Worm (Caenorhabditis elegans) whole organism, late embryonic: ENCODE measurements around the gene C08G5.7.

ENCODE experiments used
- C08G9.2 ChIP-seq: sonication (generic microtip); optimal IDR thresholded peaks from 2 replicates; lab custom pipeline; 2016; ENCODE audit warnings: mild to moderate bottlenecking, missing genetic modification characterization, moderate library complexity, missing compliant biosample characterization
- C38D4.7 ChIP-seq: fragments of 200-800 bp; sonication (Bioruptor generic); optimal IDR thresholded peaks from 2 replicates; lab custom pipeline; 2018; ENCODE audit warnings: mild to moderate bottlenecking, missing genetic modification characterization, moderate library complexity, missing compliant biosample characterization
- T23F11.4 ChIP-seq: fragments of 200-800 bp; sonication (Bioruptor generic); optimal IDR thresholded peaks from 2 replicates; lab custom pipeline; 2018; ENCODE audit warnings: mild to moderate bottlenecking, missing genetic modification characterization, missing compliant biosample characterization
- Y22D7AL.16 ChIP-seq: sonication (generic microtip); optimal IDR thresholded peaks from 2 replicates; lab custom pipeline; 2016; ENCODE audit warnings: missing genetic modification characterization, missing compliant biosample characterization
- ahr-1 ChIP-seq: sonication (generic microtip); optimal IDR thresholded peaks from 2 replicates; lab custom pipeline; 2016; ENCODE audit warnings: missing genetic modification characterization, missing compliant biosample characterization
- ama-1 ChIP-seq: fragments of 150-350 bp; optimal IDR thresholded peaks from 2 replicates; lab custom pipeline; 2014
- ceh-18 ChIP-seq: sonication (generic microtip); optimal IDR thresholded peaks from 2 replicates; lab custom pipeline; 2016; ENCODE audit warnings: missing genetic modification characterization, missing compliant biosample characterization
- ceh-19 ChIP-seq: fragments of 200-800 bp; sonication (Bioruptor generic); optimal IDR thresholded peaks from 2 replicates; lab custom pipeline; 2018; ENCODE audit warnings: mild to moderate bottlenecking, missing genetic modification characterization, missing compliant biosample characterization
- ceh-2 ChIP-seq: sonication (generic microtip); optimal IDR thresholded peaks from 2 replicates; lab custom pipeline; 2016; ENCODE audit warnings: missing genotype, missing genetic modification characterization, missing compliant biosample characterization
- ceh-48 ChIP-seq: sonication (generic microtip); optimal IDR thresholded peaks from 2 replicates; lab custom pipeline; 2016; ENCODE audit warnings: missing genetic modification characterization, inconsistent platforms, missing compliant biosample characterization
- ceh-6 ChIP-seq: fragments of 200-800 bp; sonication (Bioruptor generic); optimal IDR thresholded peaks from 2 replicates; lab custom pipeline; 2018; ENCODE audit warnings: mild to moderate bottlenecking, missing genetic modification characterization, missing compliant biosample characterization
- ceh-9 ChIP-seq: sonication (generic microtip); optimal IDR thresholded peaks from 2 replicates; lab custom pipeline; 2016; ENCODE audit warnings: mild to moderate bottlenecking, missing genetic modification characterization, inconsistent platforms, missing compliant biosample characterization
- dve-1 ChIP-seq: sonication (generic microtip); optimal IDR thresholded peaks from 2 replicates; lab custom pipeline; 2017; ENCODE audit warnings: antibody characterized with exemption, mild to moderate bottlenecking, missing genetic modification characterization, missing compliant biosample characterization
- elt-2 ChIP-seq: sonication (generic microtip); optimal IDR thresholded peaks from 2 replicates; lab custom pipeline; 2016; ENCODE audit warnings: missing genetic modification reagents, missing genetic modification characterization, missing compliant biosample characterization
- elt-4 ChIP-seq: sonication (generic microtip); optimal IDR thresholded peaks from 2 replicates; lab custom pipeline; 2016; ENCODE audit warnings: missing genetic modification characterization, missing compliant biosample characterization
- eyg-1 ChIP-seq: sonication (generic microtip); optimal IDR thresholded peaks from 2 replicates; lab custom pipeline; 2016; ENCODE audit warnings: missing genotype, missing genetic modification characterization, missing compliant biosample characterization
- fkh-6 ChIP-seq: sonication (generic microtip); optimal IDR thresholded peaks from 2 replicates; lab custom pipeline; 2016; ENCODE audit warnings: missing genetic modification characterization, missing compliant biosample characterization
- gmeb-2 ChIP-seq: sonication (generic microtip); optimal IDR thresholded peaks from 2 replicates; lab custom pipeline; 2016; ENCODE audit warnings: missing genetic modification characterization, inconsistent platforms, missing compliant biosample characterization
- hlh-30 ChIP-seq: sonication (generic microtip); optimal IDR thresholded peaks from 2 replicates; lab custom pipeline; 2017; ENCODE audit warnings: antibody characterized with exemption, missing genetic modification characterization, missing compliant biosample characterization; ENCODE audit not compliant: insufficient read depth
- hlh-8 ChIP-seq: sonication (generic microtip); optimal IDR thresholded peaks from 2 replicates; lab custom pipeline; 2016; ENCODE audit warnings: missing genotype, missing genetic modification characterization, missing compliant biosample characterization
- lin-11 ChIP-seq: fragments of 200-800 bp; sonication (Bioruptor generic); optimal IDR thresholded peaks from 2 replicates; lab custom pipeline; 2018; ENCODE audit warnings: mild to moderate bottlenecking, missing genetic modification characterization, missing compliant biosample characterization
- madf-2 ChIP-seq: sonication (generic microtip); optimal IDR thresholded peaks from 2 replicates; lab custom pipeline; 2017; ENCODE audit warnings: missing genetic modification characterization, missing compliant biosample characterization
- mec-3 ChIP-seq: sonication (generic microtip); optimal IDR thresholded peaks from 2 replicates; lab custom pipeline; 2016; ENCODE audit warnings: borderline replicate concordance, missing genetic modification characterization, missing compliant biosample characterization
- nfya-1 ChIP-seq: sonication (generic microtip); optimal IDR thresholded peaks from 2 replicates; lab custom pipeline; 2017; ENCODE audit warnings: missing genetic modification characterization, mild to moderate bottlenecking, missing compliant biosample characterization, antibody characterized with exemption, moderate library complexity
- nhr-232 ChIP-seq: sonication (generic microtip); optimal IDR thresholded peaks from 2 replicates; lab custom pipeline; 2016; ENCODE audit warnings: missing genetic modification characterization, missing compliant biosample characterization
- npax-4 ChIP-seq: sonication (generic microtip); optimal IDR thresholded peaks from 2 replicates; lab custom pipeline; 2016; ENCODE audit warnings: missing genetic modification characterization, missing compliant biosample characterization
- odd-2 ChIP-seq: sonication (generic microtip); optimal IDR thresholded peaks from 2 replicates; lab custom pipeline; 2017; ENCODE audit warnings: antibody characterized with exemption, mild to moderate bottlenecking, missing genetic modification characterization, missing compliant biosample characterization
- pag-3 ChIP-seq: sonication (generic microtip); optimal IDR thresholded peaks from 2 replicates; lab custom pipeline; 2016; ENCODE audit warnings: missing compliant biosample characterization, missing genetic modification characterization, borderline replicate concordance
- pat-9 ChIP-seq: fragments of 200-800 bp; sonication (Bioruptor generic); optimal IDR thresholded peaks from 2 replicates; lab custom pipeline; 2018; ENCODE audit warnings: mild to moderate bottlenecking, missing genetic modification characterization, moderate library complexity, missing compliant biosample characterization
- pqm-1 ChIP-seq: sonication (generic microtip); optimal IDR thresholded peaks from 2 replicates; lab custom pipeline; 2016; ENCODE audit warnings: missing genetic modification characterization, missing compliant biosample characterization
- pros-1 ChIP-seq: fragments of 150-350 bp; optimal IDR thresholded peaks from 2 replicates; lab custom pipeline; 2014; ENCODE audit warnings: missing biosample characterization, missing genetic modification reagents, missing genetic modification characterization
- ref-2 ChIP-seq: sonication (generic microtip); optimal IDR thresholded peaks from 2 replicates; lab custom pipeline; 2016; ENCODE audit warnings: missing genetic modification characterization, missing compliant biosample characterization
- rnt-1 ChIP-seq: sonication (generic microtip); optimal IDR thresholded peaks from 2 replicates; lab custom pipeline; 2016; ENCODE audit warnings: missing genetic modification characterization, missing compliant biosample characterization
- sdc-2 ChIP-seq: sonication (generic microtip); optimal IDR thresholded peaks from 2 replicates; lab custom pipeline; 2016; ENCODE audit warnings: missing genotype, missing genetic modification characterization, missing compliant biosample characterization
- sox-4 ChIP-seq: sonication (generic microtip); optimal IDR thresholded peaks from 2 replicates; lab custom pipeline; 2017; ENCODE audit warnings: mild to moderate bottlenecking, missing genetic modification characterization, inconsistent platforms, missing compliant biosample characterization
- syd-9 ChIP-seq: sonication (generic microtip); optimal IDR thresholded peaks from 2 replicates; lab custom pipeline; 2016; ENCODE audit warnings: mild to moderate bottlenecking, missing genetic modification characterization, moderate library complexity, missing compliant biosample characterization
- tbx-2 ChIP-seq: sonication (generic microtip); optimal IDR thresholded peaks from 2 replicates; lab custom pipeline; 2016; ENCODE audit warnings: missing genetic modification characterization, missing compliant biosample characterization
- tbx-7 ChIP-seq: sonication (generic microtip); optimal IDR thresholded peaks from 2 replicates; lab custom pipeline; 2016; ENCODE audit warnings: missing genotype, missing genetic modification characterization, missing compliant biosample characterization
- ttx-3 ChIP-seq: sonication (generic microtip); optimal IDR thresholded peaks from 2 replicates; lab custom pipeline; 2016; ENCODE audit warnings: missing genetic modification reagents, missing genetic modification characterization, missing compliant biosample characterization
- unc-42 ChIP-seq: sonication (generic microtip); optimal IDR thresholded peaks from 2 replicates; lab custom pipeline; 2016; ENCODE audit warnings: missing genotype, missing genetic modification characterization, missing compliant biosample characterization
- unc-86 ChIP-seq: sonication (generic microtip); optimal IDR thresholded peaks from 2 replicates; lab custom pipeline; 2016; ENCODE audit warnings: missing genetic modification characterization, missing compliant biosample characterization

C08G5.7 gene

ce11 chrII:775033-775432, 9.9 kb upstream of the C08G5.7 start, which contains the start of gene Y39F10A.1:
Gene Y39F10A.1 (plus strand): TSS chrII:775333.
- TF ChIP-seq T23F11.4 (GFP tag; lab: Kevin White, UChicago): no peak
- TF ChIP-seq npax-4 (tag; lab: Kevin White, UChicago): no peak
- no peak for TF ChIP-seq ceh-48 (tag; lab: Kevin White, UChicago)
- TF ChIP-seq nhr-232 (tag; lab: Kevin White, UChicago): no peak
- no peak for TF ChIP-seq ceh-6 (GFP tag; lab: Kevin White, UChicago)
- TF ChIP-seq Y22D7AL.16 (tag; lab: Kevin White, UChicago): no peak
- TF ChIP-seq ama-1 (lab: Kevin White, UChicago): no peak
- no peak for TF ChIP-seq sdc-2 (tag; lab: Kevin White, UChicago)
- no peak for TF ChIP-seq pqm-1 (tag; lab: Kevin White, UChicago)
- TF ChIP-seq dve-1 (tag; lab: Kevin White, UChicago): no peak
- no peak for TF ChIP-seq sox-4 (tag; lab: Kevin White, UChicago)
- no peak for TF ChIP-seq gmeb-2 (tag; lab: Kevin White, UChicago)
- TF ChIP-seq unc-86 (tag; lab: Kevin White, UChicago): no peak
- no peak for TF ChIP-seq elt-4 (tag; lab: Kevin White, UChicago)
- no peak for TF ChIP-seq lin-11 (tag; lab: Kevin White, UChicago)

ce11 chrII:773830-774229, 8.7 kb upstream of the C08G5.7 start:
- peak; percentile 35 for TF ChIP-seq unc-42
- no peak for TF ChIP-seq madf-2 (tag; lab: Kevin White, UChicago)
- no peak for TF ChIP-seq rnt-1
- no peak for TF ChIP-seq eyg-1 (tag; lab: Kevin White, UChicago)
- TF ChIP-seq sdc-2 (tag; lab: Kevin White, UChicago): no peak
- TF ChIP-seq, all 69 proteins: peak for 1

- no peak for TF ChIP-seq odd-2 (tag; lab: Kevin White, UChicago)
- no peak for TF ChIP-seq T23F11.4 (GFP tag; lab: Kevin White, UChicago)
- TF ChIP-seq hlh-8 (tag; lab: Kevin White, UChicago): no peak
- TF ChIP-seq syd-9 (tag; lab: Kevin White, UChicago): no peak
- TF ChIP-seq tbx-7 (tag; lab: Kevin White, UChicago): no peak
- TF ChIP-seq C38D4.7 (GFP tag; lab: Kevin White, UChicago): no peak
- no peak for TF ChIP-seq elt-2 (tag; lab: Kevin White, UChicago)
- no peak for TF ChIP-seq pat-9 (tag; lab: Kevin White, UChicago)
- TF ChIP-seq ahr-1: no peak
- no peak for TF ChIP-seq ceh-9
- no peak for TF ChIP-seq fkh-6
- no peak for TF ChIP-seq ceh-18 (tag; lab: Kevin White, UChicago)
- TF ChIP-seq pros-1: no peak
- no peak for TF ChIP-seq Y22D7AL.16 (tag; lab: Kevin White, UChicago)
- no peak for TF ChIP-seq ref-2
- no peak for TF ChIP-seq pag-3 (tag; lab: Kevin White, UChicago)
- TF ChIP-seq nfya-1 (tag; lab: Kevin White, UChicago): no peak
Observed at ce11 chrII:770253-770652, 5.1 kb upstream of the C08G5.7 start, which contains the start of gene C08G5.6. Gene C08G5.6 (plus strand): TSS chrII:770553.

ce11 chrII:769250-769649, 4.1 kb upstream of the C08G5.7 start:
- TF ChIP-seq pat-9 (tag; lab: Kevin White, UChicago) (no peak), lin-11 (tag; lab: Kevin White, UChicago) (no peak), ceh-19 (GFP tag; lab: Kevin White, UChicago) (no peak), C08G9.2 (tag; lab: Kevin White, UChicago) (no peak), pag-3 (tag; lab: Kevin White, UChicago) (no peak), ttx-3 (tag; lab: Kevin White, UChicago) (no peak), hlh-30 (tag; lab: Kevin White, UChicago) (no peak), nfya-1 (tag; lab: Kevin White, UChicago) (no peak), ceh-2 (tag; lab: Kevin White, UChicago) (no peak), mec-3 (no peak), sdc-2 (tag; lab: Kevin White, UChicago) (no peak), elt-2 (tag; lab: Kevin White, UChicago) (no peak), T23F11.4 (GFP tag; lab: Kevin White, UChicago) (no peak), tbx-2 (tag; lab: Kevin White, UChicago) (no peak)
